Fruit fly (Drosophila melanogaster) whole organism, prepupa: Measurements from ENCODE around the gene cerv.

ENCODE experiments used
- CG10631 ChIP-seq: fragments of 200-800 bp; sonication (Bioruptor generic); optimal IDR thresholded peaks from 2 replicates; lab custom pipeline; 2016; ENCODE audit warnings: missing biosample characterization, missing genetic modification characterization
- CG11902 ChIP-seq: fragments of 200-800 bp; sonication (Bioruptor generic); optimal IDR thresholded peaks from 3 replicates; lab custom pipeline; 2016; ENCODE audit warnings: missing biosample characterization, missing genetic modification characterization
- CG15336 ChIP-seq: fragments of 200-800 bp; sonication (Bioruptor generic); IDR thresholded peaks from 2 replicates; pipeline ENCODE4 v1.3.6; 2022; ENCODE audit warnings: missing biosample characterization, missing genetic modification characterization
- CG6163 ChIP-seq: fragments of 200-800 bp; sonication (Bioruptor generic); IDR thresholded peaks from 3 replicates; pipeline ENCODE4 v1.3.6; 2022; ENCODE audit warnings: missing biosample characterization, missing genetic modification characterization
- CG7368 ChIP-seq: fragments of 200-800 bp; sonication (Bioruptor generic); optimal IDR thresholded peaks from 3 replicates; lab custom pipeline; 2016; ENCODE audit warnings: missing biosample characterization, missing genetic modification characterization
- Eip78C ChIP-seq: fragments of 200-800 bp; sonication (Bioruptor generic); peaks from one replicate; lab custom pipeline; 2016; ENCODE audit warnings: missing biosample characterization, missing genetic modification characterization
- Gug ChIP-seq: fragments of 200-800 bp; sonication (Bioruptor generic); IDR thresholded peaks from 2 replicates; pipeline ENCODE4 v1.3.6; 2022; ENCODE audit warnings: missing biosample characterization, missing genetic modification characterization
- Hr4 ChIP-seq: fragments of 200-800 bp; sonication (Bioruptor generic); optimal IDR thresholded peaks from 3 replicates; lab custom pipeline; 2016; ENCODE audit warnings: missing biosample characterization, missing genetic modification characterization
- OdsH ChIP-seq: fragments of 200-800 bp; sonication (Bioruptor generic); optimal IDR thresholded peaks from 3 replicates; lab custom pipeline; 2016; ENCODE audit warnings: missing biosample characterization, missing genetic modification characterization
- Smox ChIP-seq: fragments of 200-800 bp; sonication (Bioruptor generic); optimal IDR thresholded peaks from 3 replicates; lab custom pipeline; 2016; ENCODE audit warnings: missing biosample characterization, missing genetic modification characterization
- Sox102F ChIP-seq: fragments of 200-800 bp; sonication (Bioruptor generic); optimal IDR thresholded peaks from 2 replicates; lab custom pipeline; 2016; ENCODE audit warnings: missing biosample characterization, mild to moderate bottlenecking, missing genetic modification characterization
- dsx ChIP-seq: fragments of 200-800 bp; optimal IDR thresholded peaks from 3 replicates; lab custom pipeline; 2019; ENCODE audit warnings: missing biosample characterization, mild to moderate bottlenecking, missing genetic modification characterization, moderate library complexity; ENCODE audit not compliant: poor library complexity, severe bottlenecking
- spab ChIP-seq: fragments of 200-800 bp; sonication (Bioruptor generic); optimal IDR thresholded peaks from 2 replicates; lab custom pipeline; 2017; ENCODE audit warnings: missing biosample characterization, mild to moderate bottlenecking, missing genetic modification characterization, missing genetic modification reagents
- topi ChIP-seq: fragments of 200-800 bp; sonication (Bioruptor generic); optimal IDR thresholded peaks from 3 replicates; lab custom pipeline; 2016; ENCODE audit warnings: missing biosample characterization, missing genetic modification characterization

dm6 chrX:15552472-15552888, 25.5 kb downstream of the cerv start:
- peak; percentile 43 for TF ChIP-seq dsx (GFP tag; lab: Kevin White, UChicago)
- peak; percentile 91 for TF ChIP-seq Eip78C
- 0 out of 3 replicates have a peak, but pooled peaks have one; percentile 23 for TF ChIP-seq CG6163 (GFP tag; lab: Robert Waterston, UW)
- peak; percentile 49 for TF ChIP-seq Sox102F (GFP tag; lab: Kevin White, UChicago)
- TF ChIP-seq CG11902: peak; percentile 13
- peak; percentile 18 for TF ChIP-seq Hr4 (GFP tag; lab: Kevin White, UChicago)
- no peak for TF ChIP-seq CG7368
- peak; percentile 45 for TF ChIP-seq CG10631 (GFP tag; lab: Kevin White, UChicago)
- TF ChIP-seq topi (GFP tag; lab: Kevin White, UChicago): peak; percentile 70
- TF ChIP-seq OdsH (GFP tag; lab: Kevin White, UChicago): peak; percentile 36
- TF ChIP-seq spab (GFP tag; lab: Kevin White, UChicago): peak; percentile 3
- TF ChIP-seq CG15336 (GFP tag; lab: Robert Waterston, UW): no peak
- TF ChIP-seq Smox (GFP tag; lab: Kevin White, UChicago): peak; percentile 50
- no peak for TF ChIP-seq Gug
